Worm (Caenorhabditis elegans) whole organism, dauer: ENCODE results near the gene Y7A5A.24.

Source experiments
- unc-62 ChIP-seq: sonication (generic microtip); optimal IDR thresholded peaks from 2 replicates; lab custom pipeline; 2017; ENCODE audit warnings: missing biosample characterization, missing genetic modification reagents, missing genetic modification characterization

Y7A5A.24 gene

DNA sequence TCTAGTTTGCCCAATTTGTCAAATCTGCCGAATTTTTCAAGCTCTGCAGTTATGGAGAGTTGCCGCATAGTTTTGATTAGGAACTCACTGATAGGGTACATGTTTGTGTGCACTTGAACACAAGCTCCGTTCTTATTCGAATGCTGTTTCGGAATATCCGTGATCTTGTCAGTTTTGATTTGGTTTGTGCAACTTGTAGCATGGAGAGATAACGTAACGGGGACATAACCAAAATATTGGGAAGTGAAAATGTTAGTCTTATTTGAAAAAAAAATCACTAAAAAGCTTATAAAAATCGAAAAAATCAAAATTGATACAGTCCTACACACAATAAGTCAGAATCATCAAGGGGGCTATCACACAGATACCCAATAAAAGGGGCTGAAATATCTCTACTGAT is at the start of gene Y7A5A.24:
TSS of gene Y7A5A.24 (minus strand) at position 101 of the 400 bp plus-strand sequence.
- TF ChIP-seq unc-62 (GFP tag; lab: Kevin White, UChicago), result no peak

DNA sequence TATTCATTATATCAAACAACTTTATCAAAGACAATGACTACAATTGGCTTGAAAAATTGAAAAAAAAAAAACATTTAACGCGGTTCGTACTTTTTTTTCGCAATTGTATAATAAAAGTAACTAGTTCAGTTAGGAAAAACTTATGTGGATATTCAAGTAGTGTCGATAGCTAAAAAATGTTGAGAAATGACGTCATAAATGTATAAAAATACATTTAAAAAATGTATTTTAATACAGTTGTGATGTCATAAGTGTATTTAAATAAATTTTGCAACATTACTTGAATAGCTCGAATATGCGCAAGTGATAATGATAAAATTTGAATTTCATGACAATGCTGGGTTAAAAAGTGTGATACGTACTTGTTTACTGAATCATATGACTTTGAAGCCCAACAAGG is 49.6 kb upstream of the Y7A5A.24 start:
- TF ChIP-seq unc-62 (GFP tag; lab: Kevin White, UChicago), result no peak

DNA sequence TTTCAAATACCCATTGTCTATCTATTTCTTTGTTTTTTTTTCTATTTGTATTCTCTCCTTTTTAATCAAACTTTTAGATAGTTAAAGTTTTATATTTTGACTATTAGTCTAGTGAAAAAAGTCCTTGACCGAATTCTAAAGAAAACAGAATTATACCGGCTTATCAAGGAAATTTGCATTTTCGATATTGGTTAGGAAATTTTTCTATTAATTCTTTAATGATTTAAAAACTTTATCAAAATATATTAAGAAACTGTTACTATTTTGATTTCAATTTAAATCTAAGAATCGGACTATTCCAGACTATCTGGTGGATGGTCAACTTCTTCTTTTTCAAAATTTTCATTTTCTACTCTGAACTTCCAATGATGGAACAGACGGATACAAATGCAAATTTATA is 46.1 kb upstream of the Y7A5A.24 start, which contains the start of gene Y7A5A.20:
TSS of gene Y7A5A.20 (plus strand) at position 301 of the 400 bp plus-strand sequence.
- no peak for TF ChIP-seq unc-62 (GFP tag; lab: Kevin White, UChicago)

DNA sequence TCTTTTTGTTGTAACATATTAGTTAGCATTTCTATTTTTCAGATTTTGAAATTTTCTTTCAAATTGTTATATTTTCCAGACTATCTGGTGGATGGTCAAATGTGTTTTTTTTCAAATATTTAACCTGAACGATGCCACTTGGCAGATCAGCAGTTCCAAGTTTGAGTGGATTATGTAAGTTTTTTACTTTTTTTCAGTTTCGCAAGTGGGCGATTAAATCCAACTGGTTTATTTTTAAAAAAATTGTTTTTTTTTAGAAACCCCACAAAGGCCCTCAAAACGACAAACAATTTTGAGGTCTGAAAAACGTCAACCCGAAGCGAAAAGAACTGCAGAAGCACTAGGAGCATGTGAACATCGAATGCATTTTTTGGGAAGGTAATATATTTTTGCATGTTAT is 44.9 kb upstream of the Y7A5A.24 start, which contains the start of gene Y7A5A.9:
TSS of gene Y7A5A.9 (plus strand) at position 301 of the 400 bp plus-strand sequence.
- no peak for TF ChIP-seq unc-62 (GFP tag; lab: Kevin White, UChicago)

DNA sequence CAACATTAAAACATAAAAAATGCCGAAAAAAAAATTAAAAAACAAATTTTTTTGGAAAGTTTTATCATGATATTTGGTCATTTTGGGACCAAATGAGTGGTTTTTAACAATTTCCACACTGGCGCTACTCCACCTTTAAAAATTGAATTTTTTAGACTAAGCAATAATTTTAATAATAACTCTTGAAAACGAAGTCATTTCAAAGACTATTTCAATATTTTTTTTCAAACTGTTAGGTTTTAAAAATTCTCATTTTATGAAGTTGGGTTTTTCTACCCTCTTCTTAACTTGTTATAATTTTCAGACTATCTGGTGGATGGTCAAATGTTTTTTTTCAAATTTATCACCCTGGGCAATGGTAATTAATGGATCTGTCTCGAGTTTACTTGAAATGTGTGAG is 40.3 kb upstream of the Y7A5A.24 start, which contains the start of gene Y7A5A.8:
TSS of gene Y7A5A.8 (plus strand) at position 301 of the 400 bp plus-strand sequence.
- no peak for TF ChIP-seq unc-62 (GFP tag; lab: Kevin White, UChicago)

DNA sequence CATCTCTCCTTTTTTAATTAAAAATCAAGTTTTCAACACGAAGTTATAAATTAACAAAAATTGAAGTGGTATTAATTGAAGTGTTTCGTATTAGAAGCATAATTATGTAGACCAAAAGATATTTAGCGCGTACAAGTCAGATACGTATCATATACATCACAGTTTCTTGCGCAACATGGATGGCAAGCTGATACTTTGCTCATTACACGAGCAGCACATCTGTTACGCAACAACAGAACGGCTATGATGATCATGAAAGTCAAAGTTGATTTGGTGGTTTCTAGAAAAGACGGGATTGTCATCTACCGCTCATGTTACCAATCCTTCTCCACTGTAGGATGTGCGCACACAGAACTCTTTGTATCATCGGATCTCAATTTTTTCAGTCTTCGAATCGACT is 32.6 kb upstream of the Y7A5A.24 start:
- TF ChIP-seq unc-62 (GFP tag; lab: Kevin White, UChicago), result no peak

DNA sequence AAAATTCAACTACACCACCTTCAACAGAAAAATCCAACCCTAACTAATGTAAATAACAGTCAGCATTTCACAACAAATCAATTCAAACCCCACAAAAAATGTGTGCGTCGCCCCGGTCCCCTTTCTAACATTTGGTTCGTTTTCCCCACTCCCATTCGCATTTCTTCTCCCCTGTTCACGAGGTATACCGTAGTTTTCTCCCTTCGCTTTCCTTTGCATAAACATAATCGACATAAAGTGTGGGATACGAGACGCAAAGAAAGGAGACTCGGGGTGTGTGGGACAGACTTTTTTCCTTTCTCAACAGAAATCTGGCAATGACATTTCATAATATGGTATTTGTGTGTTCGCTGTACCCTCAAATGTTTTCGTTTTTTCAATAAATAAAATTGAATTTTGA is 29.4 kb upstream of the Y7A5A.24 start:
- TF ChIP-seq unc-62 (GFP tag; lab: Kevin White, UChicago), result no peak

DNA sequence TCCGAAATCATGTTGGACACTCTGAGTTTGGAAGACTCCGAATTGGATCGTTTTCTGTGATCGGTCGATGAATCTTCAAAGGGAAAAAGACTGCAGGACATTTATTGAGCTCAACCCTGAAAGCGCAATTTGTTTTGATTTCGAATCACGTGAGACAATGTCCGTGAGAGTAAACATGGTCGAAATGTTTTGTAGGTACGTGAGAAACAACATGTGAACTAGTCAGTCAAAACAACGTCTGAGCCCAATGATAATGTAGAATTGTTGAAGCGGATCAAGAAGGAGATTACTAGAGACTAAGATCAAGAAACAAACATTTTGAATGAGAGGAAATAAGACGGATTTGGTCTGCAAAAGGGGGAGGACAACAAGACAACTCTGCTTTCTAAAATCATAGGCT is 22.1 kb upstream of the Y7A5A.24 start, which contains the start of gene Y7A5A.7:
TSS of gene Y7A5A.7 (minus strand) at position 101 of the 400 bp plus-strand sequence.
- no peak for TF ChIP-seq unc-62 (GFP tag; lab: Kevin White, UChicago)

DNA sequence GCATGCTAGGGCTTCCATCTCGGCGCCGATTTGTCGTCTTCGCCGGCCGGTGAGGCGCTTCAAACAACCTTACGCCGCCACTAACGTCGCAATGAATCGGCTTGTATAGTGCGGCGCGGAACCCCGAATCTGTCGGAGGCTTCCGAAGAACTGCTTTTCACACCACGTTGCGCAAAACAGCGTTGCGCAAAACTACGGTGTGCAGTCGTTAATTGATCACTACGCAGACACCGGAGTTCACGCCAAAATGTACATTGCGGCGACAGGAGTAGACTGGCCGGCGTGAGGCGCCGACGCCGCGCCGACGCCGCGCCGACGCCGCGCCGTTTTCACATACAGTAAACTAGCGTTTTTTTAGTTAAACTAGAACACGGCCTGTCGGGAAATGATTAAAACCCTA is 19.9 kb upstream of the Y7A5A.24 start:
- no peak for TF ChIP-seq unc-62 (GFP tag; lab: Kevin White, UChicago)

DNA sequence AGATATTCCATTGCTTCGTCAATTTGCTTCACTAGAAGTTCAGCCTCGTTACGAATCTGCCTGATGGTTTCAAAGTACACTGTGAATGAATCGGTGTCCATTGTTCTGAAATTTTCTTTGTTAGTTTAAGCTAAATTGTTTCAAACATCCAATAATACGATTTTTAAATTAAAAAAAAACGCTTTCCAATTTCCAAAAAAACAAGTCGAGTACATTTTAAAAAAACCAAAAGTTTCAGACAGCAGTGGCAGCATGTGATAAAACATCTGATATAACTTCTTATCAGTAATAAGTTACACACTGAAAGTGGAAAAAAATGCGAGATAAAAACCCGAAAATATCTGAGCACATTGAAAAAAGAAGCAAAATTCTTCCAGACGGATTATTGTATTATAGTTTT is 17.7 kb upstream of the Y7A5A.24 start, which contains the start of gene Y7A5A.6:
TSS of gene Y7A5A.6 (minus strand) at position 101 of the 400 bp plus-strand sequence.
- no peak for TF ChIP-seq unc-62 (GFP tag; lab: Kevin White, UChicago)

DNA sequence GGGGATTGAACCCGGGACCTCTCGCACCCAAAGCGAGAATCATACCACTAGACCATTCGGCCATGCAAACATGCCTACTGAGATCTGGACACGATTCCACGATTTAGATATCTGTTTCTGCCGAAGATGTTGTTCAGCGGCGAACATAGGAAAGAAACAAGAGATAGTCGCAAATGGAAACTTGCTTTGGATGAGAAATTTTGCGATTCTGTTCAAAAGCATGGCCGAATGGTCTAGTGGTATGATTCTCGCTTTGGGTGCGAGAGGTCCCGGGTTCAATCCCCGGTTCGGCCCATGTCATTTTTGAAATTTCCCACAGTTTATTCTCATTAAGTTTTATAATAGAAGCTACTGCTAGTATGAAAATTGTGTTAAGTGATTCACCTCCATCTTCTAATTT is 14.7 kb upstream of the Y7A5A.24 start:
- TF ChIP-seq unc-62 (GFP tag; lab: Kevin White, UChicago), result no peak

DNA sequence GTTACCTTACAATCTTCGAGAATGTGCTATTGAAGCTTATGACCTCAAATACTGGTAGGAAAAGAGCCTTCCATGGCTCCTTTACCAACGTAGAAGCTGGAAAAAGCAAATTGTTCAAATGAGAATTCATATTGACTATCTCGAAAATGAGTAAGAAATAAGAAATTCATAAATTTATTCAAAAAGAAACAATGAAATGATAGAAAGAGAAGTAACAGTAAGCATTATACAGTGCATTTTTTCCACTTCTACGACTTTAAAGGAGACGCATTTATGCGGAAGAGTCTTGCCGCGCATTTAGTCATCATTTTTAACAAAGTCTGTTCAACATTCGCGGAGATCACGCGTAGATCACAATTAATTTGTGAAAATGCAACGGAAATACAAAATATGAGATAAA is 13.1 kb upstream of the Y7A5A.24 start, which contains the start of gene Y7A5A.10:
TSS of gene Y7A5A.10 (minus strand) at position 101 of the 400 bp plus-strand sequence.
- TF ChIP-seq unc-62 (GFP tag; lab: Kevin White, UChicago), result no peak

DNA sequence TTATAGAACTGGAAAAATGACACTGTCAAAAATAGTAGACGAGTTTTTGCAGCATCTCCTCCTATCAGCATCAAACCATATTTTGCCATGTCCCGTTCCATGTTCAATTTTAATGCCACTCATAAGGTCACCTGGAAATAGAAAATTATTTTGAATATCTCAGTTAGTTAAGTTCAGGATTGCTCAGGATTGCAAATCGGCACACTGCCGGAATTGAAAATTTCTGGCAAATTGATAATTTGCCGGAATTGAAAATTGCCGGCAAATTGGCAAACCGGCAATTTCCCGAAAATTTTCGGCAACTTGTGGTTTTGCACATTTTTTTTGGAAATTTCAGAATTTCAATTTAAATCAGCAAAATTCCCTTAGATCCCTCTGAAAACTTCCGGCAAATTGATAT is 4.8 kb upstream of the Y7A5A.24 start, which contains the start of gene Y7A5A.5:
TSS of gene Y7A5A.5 (minus strand) at position 101 of the 400 bp plus-strand sequence.
- no peak for TF ChIP-seq unc-62 (GFP tag; lab: Kevin White, UChicago)

DNA sequence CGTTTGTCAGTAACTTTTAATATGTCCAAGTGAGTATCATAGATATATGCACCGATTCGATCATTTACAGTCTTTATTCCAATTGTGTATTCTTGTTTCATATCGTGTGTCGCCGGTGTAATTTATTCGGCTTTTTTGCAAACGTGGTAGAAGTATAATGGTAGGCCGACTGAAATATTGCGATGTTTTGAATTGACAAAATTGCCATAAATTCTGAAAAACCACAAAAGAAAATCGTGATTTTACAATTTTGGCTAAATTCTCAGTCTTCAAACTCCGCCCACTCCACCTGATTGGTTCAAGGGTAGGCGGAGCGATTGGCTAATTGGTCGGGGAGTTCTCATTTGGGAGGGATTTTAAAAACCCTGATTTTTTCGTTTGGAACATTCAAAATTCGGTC is 2.6 kb upstream of the Y7A5A.24 start, which contains the start of gene Y7A5A.3:
TSS of gene Y7A5A.3 (minus strand) at position 101 of the 400 bp plus-strand sequence.
- no peak for TF ChIP-seq unc-62 (GFP tag; lab: Kevin White, UChicago)

DNA sequence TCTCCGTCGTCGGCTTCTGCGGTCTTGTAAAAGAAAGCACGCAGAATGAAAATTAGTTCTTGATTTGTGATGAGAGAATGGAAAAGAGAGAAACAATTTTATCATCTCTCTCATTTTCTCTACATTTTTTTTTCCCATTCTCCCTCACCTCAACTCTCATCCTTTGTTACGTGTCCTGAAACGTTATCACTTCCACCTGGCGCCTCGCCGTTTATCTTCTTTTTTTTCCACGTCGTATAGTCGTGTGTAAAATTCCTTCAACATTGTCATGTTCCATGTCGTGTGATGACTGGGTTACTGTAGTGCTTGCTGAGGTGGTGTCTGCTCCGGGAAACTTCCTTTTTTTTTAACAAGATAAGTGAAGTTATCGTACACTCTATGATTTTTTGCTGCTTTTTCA is 2.4 kb downstream of the Y7A5A.24 start:
- TF ChIP-seq unc-62 (GFP tag; lab: Kevin White, UChicago), result no peak

DNA sequence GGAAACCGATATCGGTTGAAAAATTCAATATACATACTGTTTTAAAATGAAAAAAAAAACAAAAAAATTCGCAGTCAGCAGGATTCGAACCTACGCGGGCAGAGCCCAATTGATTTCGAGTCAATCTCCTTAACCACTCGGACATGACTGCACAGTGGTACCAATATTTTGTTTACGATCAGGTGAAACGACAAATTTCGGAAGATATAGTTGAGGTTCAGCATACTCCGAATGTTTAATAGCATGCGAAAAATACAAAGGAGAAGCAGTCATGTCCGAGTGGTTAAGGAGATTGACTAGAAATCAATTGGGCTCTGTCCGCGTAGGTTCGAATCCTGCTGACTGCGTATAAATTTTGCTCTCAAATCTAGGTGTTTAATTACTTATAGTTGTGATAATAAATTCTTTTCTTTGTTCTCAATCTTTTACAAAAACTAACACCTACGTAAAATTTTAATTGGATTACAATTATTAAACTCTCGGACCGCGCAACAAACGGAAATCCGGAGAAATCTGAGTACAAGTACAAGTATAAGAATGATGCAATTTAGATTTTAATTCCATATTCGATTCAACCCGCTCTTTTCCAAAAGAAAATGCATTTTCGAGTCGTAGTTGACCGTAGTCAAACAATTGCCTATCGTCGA is 8.5 kb downstream of the Y7A5A.24 start, which contains the start of gene Y7A5A.13:
TSS of gene Y7A5A.13 (plus strand) at position 597 of the 647 bp plus-strand sequence.
- TF ChIP-seq unc-62 (GFP tag; lab: Kevin White, UChicago), result no peak

DNA sequence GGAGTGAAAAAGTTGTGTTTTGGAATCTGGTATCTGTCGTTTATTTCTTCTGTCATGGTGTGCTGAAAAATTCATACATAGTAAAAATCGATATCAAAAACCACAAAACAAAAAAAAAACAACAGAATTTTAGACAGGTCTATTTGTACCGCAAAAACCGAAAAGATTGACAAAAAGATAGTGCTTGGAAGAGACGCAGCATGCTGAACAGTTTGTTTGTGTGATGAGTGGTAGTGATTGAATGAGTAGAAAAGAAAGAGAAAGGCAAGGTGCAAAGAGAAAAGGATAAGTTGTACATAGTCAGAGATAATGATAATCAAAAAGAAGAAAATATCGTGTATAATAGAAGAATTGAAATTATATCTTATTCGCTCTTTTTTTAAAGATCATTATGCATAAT is 9.3 kb downstream of the Y7A5A.24 start, which contains the start of gene Y7A5A.2:
TSS of gene Y7A5A.2 (minus strand) at position 62 of the 400 bp plus-strand sequence.
- no peak for TF ChIP-seq unc-62 (GFP tag; lab: Kevin White, UChicago)
